Fruit fly (Drosophila melanogaster): ENCODE results near the gene CG13054.

DNA sequence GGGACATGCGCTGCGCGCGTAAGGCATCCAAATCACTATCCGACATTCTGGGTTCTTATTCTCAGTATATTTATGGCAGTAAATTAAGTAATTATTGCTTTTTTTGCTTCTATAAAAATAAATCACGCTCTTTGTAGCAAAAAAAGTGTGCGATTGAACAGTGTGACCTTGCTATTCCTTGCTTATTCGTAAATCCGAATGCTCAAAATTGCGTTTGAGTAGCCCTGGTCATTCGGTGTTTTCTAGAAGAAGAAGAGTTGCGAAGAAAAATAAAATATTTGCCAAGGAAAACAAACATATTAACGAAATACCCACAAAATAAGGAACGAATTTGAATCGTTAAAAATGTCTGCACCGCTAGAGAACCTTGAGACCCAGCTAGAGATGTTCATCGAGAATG lies 25.1 kb downstream of the CG13054 start, which contains the start of the genes PDCD-5 and MED10:
- TF ChIP-seq esn (GFP tag; optimal IDR thresholded peaks at IDR 0.05): peak; percentile 18
- no peak for TF ChIP-seq net (GFP tag; optimal IDR thresholded peaks at IDR 0.05)
- TF ChIP-seq CG31627 (GFP tag; optimal IDR thresholded peaks at IDR 0.05): no peak
- no peak for TF ChIP-seq Lpt (GFP tag; optimal IDR thresholded peaks at IDR 0.05)
- TF ChIP-seq CG8319 (GFP tag; optimal IDR thresholded peaks at IDR 0.05): no peak
- TF ChIP-seq Ets96B (tag; optimal IDR thresholded peaks at IDR 0.05): peak; percentile 17
